Worm (Caenorhabditis elegans): Measurements from ENCODE around the gene VB0395L.1.

- no peak for TF ChIP-seq ceh-28 (tag; optimal IDR thresholded peaks at IDR 0.05)
- no peak for TF ChIP-seq hlh-11 (tag; optimal IDR thresholded peaks at IDR 0.05)
- TF ChIP-seq hif-1 (tag; optimal IDR thresholded peaks at IDR 0.05), result no peak
- TF ChIP-seq nhr-77 (tag; optimal IDR thresholded peaks at IDR 0.05), result no peak
- no peak for TF ChIP-seq hlh-30 (tag; optimal IDR thresholded peaks at IDR 0.05; ENCODE audit: insufficient read depth)
- TF ChIP-seq R02D3.7 (tag; optimal IDR thresholded peaks at IDR 0.05), result no peak
- TF ChIP-seq nhr-11 (tag; optimal IDR thresholded peaks at IDR 0.05), result no peak
- TF ChIP-seq unc-62 (GFP tag; optimal IDR thresholded peaks at IDR 0.05 in 1 of 2), result no peak
- no peak for TF ChIP-seq unc-62 (tag; optimal IDR thresholded peaks at IDR 0.05)
- no peak for TF ChIP-seq egl-27 (tag; optimal IDR thresholded peaks at IDR 0.05)
- no peak for TF ChIP-seq unc-130 (GFP tag; optimal IDR thresholded peaks at IDR 0.05)
These were observed 34.2 kb downstream of the VB0395L.1 start, which contains the start of gene C09G1.2 for ce11 chrX:15982630-15983029.
